Worm (Caenorhabditis elegans): Measurements from ENCODE around the gene nlf-1.

DNA sequence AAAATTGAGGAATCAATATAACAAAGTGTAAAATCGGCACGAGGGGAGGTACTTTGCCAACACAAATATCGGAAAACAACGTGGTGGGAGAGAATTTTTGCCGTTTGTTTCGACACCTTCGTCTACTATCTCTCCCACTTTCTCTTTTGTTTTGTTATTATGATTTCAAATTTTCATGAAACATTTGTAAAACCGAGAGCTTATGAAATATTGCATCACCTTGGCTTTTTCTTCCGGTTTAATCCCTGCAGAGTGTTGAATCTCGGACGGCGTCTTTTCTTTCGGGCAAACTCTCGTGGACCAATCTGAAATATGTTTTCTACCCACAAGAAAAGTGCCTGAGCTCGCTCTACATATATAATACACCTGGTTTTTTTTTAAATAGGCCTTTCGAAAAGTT, 27.0 kb upstream of the nlf-1 start:
- TF ChIP-seq skn-1 (tag; optimal IDR thresholded peaks at IDR 0.05) (no peak), unc-39 (tag; optimal IDR thresholded peaks at IDR 0.05) (no peak), ZK546.5 (tag; optimal IDR thresholded peaks at IDR 0.05) (no peak), daf-12 (tag; optimal IDR thresholded peaks at IDR 0.05) (no peak), D1046.2 (GFP tag; IDR thresholded peaks at IDR 0.05) (no peak), ceh-82 (tag; optimal IDR thresholded peaks at IDR 0.05) (no peak), hmg-1.1 (GFP tag; IDR thresholded peaks at IDR 0.05) (no peak), nhr-237 (tag; optimal IDR thresholded peaks at IDR 0.05) (no peak), lin-13 (GFP tag; optimal IDR thresholded peaks at IDR 0.05) (no peak), mdl-1 (tag; optimal IDR thresholded peaks at IDR 0.05) (no peak), unc-62 (GFP tag; optimal IDR thresholded peaks at IDR 0.05 in 1 of 2) (no peak), unc-62 (tag; optimal IDR thresholded peaks at IDR 0.05) (no peak), zag-1 (tag; optimal IDR thresholded peaks at IDR 0.05) (no peak), F26F4.8 (GFP tag; conservative IDR thresholded peaks at IDR 0.05) (no peak)
